Worm (Caenorhabditis elegans) whole organism, late embryonic: Measurements from ENCODE around the gene slc-17.3.

Source experiments
- C38D4.7 ChIP-seq: fragments of 200-800 bp; sonication (Bioruptor generic); optimal IDR thresholded peaks from 2 replicates; lab custom pipeline; 2018; ENCODE audit warnings: mild to moderate bottlenecking, missing genetic modification characterization, moderate library complexity, missing compliant biosample characterization
- F13H6.1 ChIP-seq: sonication (generic microtip); optimal IDR thresholded peaks from 2 replicates; lab custom pipeline; 2016; ENCODE audit warnings: missing genetic modification characterization, missing compliant biosample characterization
- K02D7.2 ChIP-seq: sonication (generic microtip); optimal IDR thresholded peaks from 2 replicates; lab custom pipeline; 2017; ENCODE audit warnings: mild to moderate bottlenecking, missing genetic modification characterization, missing compliant biosample characterization
- ceh-14 ChIP-seq: sonication (generic microtip); optimal IDR thresholded peaks from 2 replicates; lab custom pipeline; 2016; ENCODE audit warnings: missing genotype, missing genetic modification characterization, missing compliant biosample characterization
- ceh-18 ChIP-seq: sonication (generic microtip); optimal IDR thresholded peaks from 2 replicates; lab custom pipeline; 2016; ENCODE audit warnings: missing genetic modification characterization, missing compliant biosample characterization
- ceh-2 ChIP-seq: sonication (generic microtip); optimal IDR thresholded peaks from 2 replicates; lab custom pipeline; 2016; ENCODE audit warnings: missing genotype, missing genetic modification characterization, missing compliant biosample characterization
- ceh-30 ChIP-seq: fragments of 150-350 bp; optimal IDR thresholded peaks from 2 replicates; lab custom pipeline; 2014; ENCODE audit warnings: missing biosample characterization, missing genetic modification characterization
- ceh-31 ChIP-seq: sonication (generic microtip); optimal IDR thresholded peaks from 2 replicates; lab custom pipeline; 2016; ENCODE audit warnings: missing genetic modification characterization, missing compliant biosample characterization
- ceh-34 ChIP-seq: sonication (generic microtip); optimal IDR thresholded peaks from 2 replicates; lab custom pipeline; 2016; ENCODE audit warnings: mild to moderate bottlenecking, missing genetic modification characterization, missing compliant biosample characterization
- ceh-48 ChIP-seq: sonication (generic microtip); optimal IDR thresholded peaks from 2 replicates; lab custom pipeline; 2016; ENCODE audit warnings: missing genetic modification characterization, inconsistent platforms, missing compliant biosample characterization
- ceh-9 ChIP-seq: sonication (generic microtip); optimal IDR thresholded peaks from 2 replicates; lab custom pipeline; 2016; ENCODE audit warnings: mild to moderate bottlenecking, missing genetic modification characterization, inconsistent platforms, missing compliant biosample characterization
- che-1 ChIP-seq: sonication (generic microtip); optimal IDR thresholded peaks from 2 replicates; lab custom pipeline; 2016; ENCODE audit warnings: mild to moderate bottlenecking, missing genetic modification characterization, missing compliant biosample characterization
- dve-1 ChIP-seq: sonication (generic microtip); optimal IDR thresholded peaks from 2 replicates; lab custom pipeline; 2017; ENCODE audit warnings: antibody characterized with exemption, mild to moderate bottlenecking, missing genetic modification characterization, missing compliant biosample characterization
- elt-2 ChIP-seq: sonication (generic microtip); optimal IDR thresholded peaks from 2 replicates; lab custom pipeline; 2016; ENCODE audit warnings: missing genetic modification reagents, missing genetic modification characterization, missing compliant biosample characterization
- elt-4 ChIP-seq: sonication (generic microtip); optimal IDR thresholded peaks from 2 replicates; lab custom pipeline; 2016; ENCODE audit warnings: missing genetic modification characterization, missing compliant biosample characterization
- ets-4 ChIP-seq: sonication (generic microtip); optimal IDR thresholded peaks from 2 replicates; lab custom pipeline; 2016; ENCODE audit warnings: missing genetic modification characterization, missing compliant biosample characterization
- fax-1 ChIP-seq: sonication (generic microtip); optimal IDR thresholded peaks from 2 replicates; lab custom pipeline; 2016; ENCODE audit warnings: missing genotype, missing genetic modification characterization, missing compliant biosample characterization
- fkh-10 ChIP-seq: fragments of 150-350 bp; optimal IDR thresholded peaks from 2 replicates; lab custom pipeline; 2014; ENCODE audit warnings: missing biosample characterization, missing genetic modification reagents, missing genetic modification characterization
- fkh-6 ChIP-seq: sonication (generic microtip); optimal IDR thresholded peaks from 2 replicates; lab custom pipeline; 2016; ENCODE audit warnings: missing genetic modification characterization, missing compliant biosample characterization
- gmeb-2 ChIP-seq: sonication (generic microtip); optimal IDR thresholded peaks from 2 replicates; lab custom pipeline; 2016; ENCODE audit warnings: missing genetic modification characterization, inconsistent platforms, missing compliant biosample characterization
- hlh-15 ChIP-seq: sonication (generic microtip); optimal IDR thresholded peaks from 2 replicates; lab custom pipeline; 2016; ENCODE audit warnings: missing genetic modification characterization, missing compliant biosample characterization
- hlh-30 ChIP-seq: sonication (generic microtip); optimal IDR thresholded peaks from 2 replicates; lab custom pipeline; 2017; ENCODE audit warnings: antibody characterized with exemption, missing genetic modification characterization, missing compliant biosample characterization; ENCODE audit not compliant: insufficient read depth
- hlh-8 ChIP-seq: sonication (generic microtip); optimal IDR thresholded peaks from 2 replicates; lab custom pipeline; 2016; ENCODE audit warnings: missing genotype, missing genetic modification characterization, missing compliant biosample characterization
- lin-11 ChIP-seq: fragments of 200-800 bp; sonication (Bioruptor generic); optimal IDR thresholded peaks from 2 replicates; lab custom pipeline; 2018; ENCODE audit warnings: mild to moderate bottlenecking, missing genetic modification characterization, missing compliant biosample characterization
- mec-3 ChIP-seq: sonication (generic microtip); optimal IDR thresholded peaks from 2 replicates; lab custom pipeline; 2016; ENCODE audit warnings: borderline replicate concordance, missing genetic modification characterization, missing compliant biosample characterization
- nfya-1 ChIP-seq: sonication (generic microtip); optimal IDR thresholded peaks from 2 replicates; lab custom pipeline; 2017; ENCODE audit warnings: missing genetic modification characterization, mild to moderate bottlenecking, missing compliant biosample characterization, antibody characterized with exemption, moderate library complexity
- nhr-11 ChIP-seq: fragments of 150-350 bp; optimal IDR thresholded peaks from 2 replicates; lab custom pipeline; 2014; ENCODE audit warnings: missing biosample characterization, missing genetic modification characterization
- pag-3 ChIP-seq: sonication (generic microtip); optimal IDR thresholded peaks from 2 replicates; lab custom pipeline; 2016; ENCODE audit warnings: missing compliant biosample characterization, missing genetic modification characterization, borderline replicate concordance
- pat-9 ChIP-seq: fragments of 200-800 bp; sonication (Bioruptor generic); optimal IDR thresholded peaks from 2 replicates; lab custom pipeline; 2018; ENCODE audit warnings: mild to moderate bottlenecking, missing genetic modification characterization, moderate library complexity, missing compliant biosample characterization
- pax-1 ChIP-seq: fragments of 150-350 bp; optimal IDR thresholded peaks from 2 replicates; lab custom pipeline; 2014; ENCODE audit warnings: missing biosample characterization, missing genetic modification characterization
- pha-2 ChIP-seq: sonication (generic microtip); optimal IDR thresholded peaks from 2 replicates; lab custom pipeline; 2017; ENCODE audit warnings: mild to moderate bottlenecking, missing genetic modification characterization, missing compliant biosample characterization
- pha-4 ChIP-seq: fragments of 150-350 bp; optimal IDR thresholded peaks from 2 replicates; lab custom pipeline; 2018; ENCODE audit warnings: missing biosample characterization, missing genetic modification reagents, missing genetic modification characterization
- ref-2 ChIP-seq: sonication (generic microtip); optimal IDR thresholded peaks from 2 replicates; lab custom pipeline; 2016; ENCODE audit warnings: missing genetic modification characterization, missing compliant biosample characterization
- rnt-1 ChIP-seq: sonication (generic microtip); optimal IDR thresholded peaks from 2 replicates; lab custom pipeline; 2016; ENCODE audit warnings: missing genetic modification characterization, missing compliant biosample characterization
- syd-9 ChIP-seq: sonication (generic microtip); optimal IDR thresholded peaks from 2 replicates; lab custom pipeline; 2016; ENCODE audit warnings: mild to moderate bottlenecking, missing genetic modification characterization, moderate library complexity, missing compliant biosample characterization
- tbx-2 ChIP-seq: sonication (generic microtip); optimal IDR thresholded peaks from 2 replicates; lab custom pipeline; 2016; ENCODE audit warnings: missing genetic modification characterization, missing compliant biosample characterization
- unc-3 ChIP-seq, 2 experiments: fragments of 200-800 bp in 1 of 2; sonication (Bioruptor generic) in 1 of 2; sonication (generic microtip) in 1 of 2; conservative IDR thresholded peaks in 1 of 2; optimal IDR thresholded peaks in 1 of 2; 2 replicates each; pipeline versions ENCODE4 v1.3.6 to Lab custom; 2016 to 2022; ENCODE audit warnings: missing compliant biosample characterization in 2 of 2, missing genetic modification characterization in 2 of 2, missing genetic modification reagents in 1 of 2
- unc-55 ChIP-seq: sonication (generic microtip); optimal IDR thresholded peaks from 2 replicates; lab custom pipeline; 2017; ENCODE audit warnings: missing biosample characterization, missing genetic modification reagents, missing genetic modification characterization
- unc-86 ChIP-seq: sonication (generic microtip); optimal IDR thresholded peaks from 2 replicates; lab custom pipeline; 2016; ENCODE audit warnings: missing genetic modification characterization, missing compliant biosample characterization
- zip-5 ChIP-seq: sonication (generic microtip); optimal IDR thresholded peaks from 2 replicates; lab custom pipeline; 2016; ENCODE audit warnings: missing genetic modification characterization, missing compliant biosample characterization

Gene slc-17.3

DNA sequence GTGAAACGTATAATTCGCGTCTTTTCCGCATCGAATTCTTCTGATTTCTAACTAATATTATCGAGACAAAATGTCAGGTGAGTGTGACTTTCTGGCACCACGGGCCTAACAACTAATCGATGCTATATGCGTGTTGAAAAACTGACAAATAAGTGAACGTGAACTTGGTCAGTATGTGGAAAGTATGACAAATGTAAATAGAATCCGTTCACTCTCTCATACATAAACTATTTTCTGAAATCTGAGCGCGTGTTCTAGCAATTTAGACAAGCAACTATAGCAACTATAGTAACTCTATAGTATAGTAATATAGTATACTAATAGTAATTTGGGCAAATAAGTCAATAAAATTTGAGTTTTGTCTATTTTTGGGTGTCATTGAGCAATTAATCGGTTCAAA lies 27.2 kb upstream of the slc-17.3 start:
- TF ChIP-seq unc-86 (no peak), pax-1 (tag; lab: Kevin White, UChicago) (no peak), che-1 (no peak), zip-5 (tag; lab: Kevin White, UChicago) (no peak), rnt-1 (tag; lab: Kevin White, UChicago) (no peak), ref-2 (tag; lab: Kevin White, UChicago) (no peak), F13H6.1 (tag; lab: Kevin White, UChicago) (no peak), unc-55 (GFP tag; lab: Kevin White, UChicago) (no peak), mec-3 (tag; lab: Kevin White, UChicago) (no peak), nhr-11 (tag; lab: Kevin White, UChicago) (no peak), ceh-9 (tag; lab: Kevin White, UChicago) (no peak), unc-3 (GFP tag; conservative IDR thresholded peaks at IDR 0.05; lab: Robert Waterston, UW) (no peak), unc-3 (tag; optimal IDR thresholded peaks at IDR 0.05; lab: Kevin White, UChicago) (no peak), fkh-6 (tag; lab: Kevin White, UChicago) (no peak), elt-4 (no peak), pat-9 (tag; lab: Kevin White, UChicago) (no peak), pha-2 (tag; lab: Kevin White, UChicago) (no peak), K02D7.2 (tag; lab: Kevin White, UChicago) (no peak), pag-3 (tag; lab: Kevin White, UChicago) (no peak)

DNA sequence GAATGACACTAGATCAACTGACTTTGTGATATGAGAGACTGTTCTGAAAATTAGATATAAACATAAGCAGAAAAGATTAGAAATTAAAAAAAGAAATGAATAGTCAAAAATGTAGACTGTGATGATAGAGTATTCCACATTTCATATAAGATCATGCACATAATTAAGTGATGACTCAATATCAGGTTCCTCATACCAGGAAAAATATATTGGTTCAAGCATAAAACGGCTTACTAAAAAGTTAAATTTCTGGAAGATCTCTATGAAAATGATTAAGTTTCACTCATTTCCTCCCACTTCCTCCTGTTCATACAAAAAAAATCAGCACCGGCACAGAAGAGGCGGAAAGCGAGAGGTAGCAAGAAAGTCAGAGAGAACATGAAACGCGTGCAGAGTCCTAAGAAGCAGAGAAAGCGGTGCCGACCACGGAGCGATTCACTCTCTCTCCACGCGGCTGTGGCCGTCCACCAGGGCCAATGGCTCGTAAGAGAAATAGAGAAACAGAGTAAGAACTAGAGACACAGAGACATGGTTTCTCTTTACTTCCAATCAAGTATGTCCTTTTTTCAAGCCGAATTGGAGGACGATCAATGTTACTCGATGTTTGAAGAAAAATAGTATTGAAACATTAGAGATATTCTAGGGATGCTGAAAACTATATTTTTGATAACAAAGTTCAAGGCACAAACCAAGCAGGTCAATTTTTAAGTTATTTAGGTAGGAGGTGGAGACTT lies 26.7 kb upstream of the slc-17.3 start, which contains the start of the genes ZK688.5 and fahd-1:
TSS of gene ZK688.5 (minus strand) at position 51 of the 734 bp plus-strand sequence.
TSS of gene fahd-1 (plus strand) at position 684 of the 734 bp plus-strand sequence.
- peak; percentile 91 for TF ChIP-seq nfya-1 (tag; lab: Kevin White, UChicago)
- no peak for TF ChIP-seq fkh-10
- TF ChIP-seq ceh-31 (tag; lab: Kevin White, UChicago) = peak; percentile 78
- peak; percentile 61 for TF ChIP-seq hlh-30 (tag; lab: Kevin White, UChicago)
- TF ChIP-seq ref-2 (tag; lab: Kevin White, UChicago) = peak; percentile 57
- TF ChIP-seq ceh-2 (tag; lab: Kevin White, UChicago) = peak; percentile 31
- no peak for TF ChIP-seq elt-4
- TF ChIP-seq ets-4 = peak; percentile 21
- no peak for TF ChIP-seq ceh-48 (tag; lab: Kevin White, UChicago)
- peak; percentile 65 for TF ChIP-seq elt-2
- peak; percentile 19 for TF ChIP-seq F13H6.1 (tag; lab: Kevin White, UChicago)
- TF ChIP-seq rnt-1 (tag; lab: Kevin White, UChicago) = peak; percentile 61
- no peak for TF ChIP-seq hlh-8 (tag; lab: Kevin White, UChicago)
- TF ChIP-seq unc-55 (GFP tag; lab: Kevin White, UChicago) = peak; percentile 66
- TF ChIP-seq ceh-14 (tag; lab: Kevin White, UChicago) = peak; percentile 36
- TF ChIP-seq ceh-34 (tag; lab: Kevin White, UChicago) = peak; percentile 80
- peak; percentile 16 for TF ChIP-seq syd-9 (tag; lab: Kevin White, UChicago)
- peak; percentile 63 for TF ChIP-seq tbx-2
- TF ChIP-seq ceh-18 (tag; lab: Kevin White, UChicago) = peak; percentile 79

DNA sequence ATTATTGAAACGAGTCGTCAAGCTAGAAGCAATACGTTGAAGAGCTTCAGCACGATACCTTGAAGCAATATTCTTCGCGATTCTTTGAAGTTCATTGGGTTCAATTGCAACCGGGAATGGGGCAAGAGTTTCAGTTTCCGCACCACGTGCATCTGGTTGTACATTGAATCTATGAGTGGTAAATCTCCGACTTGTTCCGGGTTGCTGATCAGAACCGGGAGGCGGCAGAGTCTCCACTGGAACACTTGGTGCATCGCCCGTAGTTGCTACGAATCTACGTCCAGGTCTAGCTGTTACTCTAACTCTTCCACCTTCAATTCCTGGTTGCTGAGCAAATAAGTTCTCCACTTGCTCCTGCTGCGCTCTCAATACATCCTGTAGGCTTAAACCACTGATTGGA lies 23.9 kb upstream of the slc-17.3 start:
- TF ChIP-seq syd-9 (tag; lab: Kevin White, UChicago) (no peak), ceh-2 (tag; lab: Kevin White, UChicago) (no peak), C38D4.7 (GFP tag; lab: Kevin White, UChicago) (no peak), hlh-15 (tag; lab: Kevin White, UChicago) (no peak), dve-1 (no peak), tbx-2 (no peak), lin-11 (tag; lab: Kevin White, UChicago) (no peak), ceh-30 (tag; lab: Kevin White, UChicago) (no peak), zip-5 (tag; lab: Kevin White, UChicago) (no peak), fax-1 (tag; lab: Kevin White, UChicago) (no peak), gmeb-2 (tag; lab: Kevin White, UChicago) (no peak), pha-4 (tag; lab: Kevin White, UChicago) (no peak), nhr-11 (tag; lab: Kevin White, UChicago) (no peak)
